Worm (Caenorhabditis elegans) whole organism, L3 larva: ENCODE data around the gene ckk-1.
A peak's percentile ranks its signal among the peaks of the same experiment; 100 is the strongest.

Experiments used
- R02D3.7 ChIP-seq: fragments of 150-350 bp; optimal IDR thresholded peaks from 2 replicates; lab custom pipeline; 2014; ENCODE audit warnings: missing biosample characterization, missing genetic modification characterization
- ZK546.5 ChIP-seq: sonication (generic microtip); optimal IDR thresholded peaks from 2 replicates; lab custom pipeline; 2017; ENCODE audit warnings: missing biosample characterization, missing genetic modification characterization
- aly-2 ChIP-seq: fragments of 150-350 bp; optimal IDR thresholded peaks from 2 replicates; lab custom pipeline; 2014; ENCODE audit warnings: missing biosample characterization, missing genetic modification characterization
- ama-1 ChIP-seq: fragments of 150-350 bp; optimal IDR thresholded peaks from 2 replicates; lab custom pipeline; 2018
- ceh-16 ChIP-seq: sonication (generic microtip); optimal IDR thresholded peaks from 2 replicates; lab custom pipeline; 2017; ENCODE audit warnings: missing biosample characterization, missing genetic modification characterization
- ceh-28 ChIP-seq: fragments of 150-350 bp; optimal IDR thresholded peaks from 2 replicates; lab custom pipeline; 2014; ENCODE audit warnings: missing biosample characterization, missing genetic modification reagents, missing genetic modification characterization
- ceh-82 ChIP-seq: fragments of 150-350 bp; optimal IDR thresholded peaks from 2 replicates; lab custom pipeline; 2014; ENCODE audit warnings: missing biosample characterization, missing genetic modification characterization
- ceh-9 ChIP-seq: sonication (generic microtip); optimal IDR thresholded peaks from 2 replicates; lab custom pipeline; 2018; ENCODE audit warnings: missing biosample characterization, missing genetic modification characterization
- daf-12 ChIP-seq: fragments of 150-350 bp; optimal IDR thresholded peaks from 2 replicates; lab custom pipeline; 2014; ENCODE audit warnings: missing biosample characterization, missing genetic modification reagents, missing genetic modification characterization
- egl-27 ChIP-seq: sonication (generic microtip); optimal IDR thresholded peaks from 4 replicates; lab custom pipeline; 2017; ENCODE audit warnings: missing biosample characterization, missing genetic modification reagents, missing genetic modification characterization
- egl-5 ChIP-seq: fragments of 150-350 bp; optimal IDR thresholded peaks from 2 replicates; lab custom pipeline; 2017; ENCODE audit warnings: missing biosample characterization, missing genetic modification reagents, missing genetic modification characterization, inconsistent platforms
- elt-1 ChIP-seq: fragments of 150-350 bp; optimal IDR thresholded peaks from 2 replicates; lab custom pipeline; 2014; ENCODE audit warnings: missing biosample characterization, missing genetic modification characterization
- elt-2 ChIP-seq: sonication (generic microtip); optimal IDR thresholded peaks from 2 replicates; lab custom pipeline; 2016; ENCODE audit warnings: missing genetic modification reagents, mild to moderate bottlenecking, missing genetic modification characterization, missing compliant biosample characterization
- elt-3 ChIP-seq, 3 experiments: fragments of 150-350 bp in 1 of 3; sonication (generic microtip) in 2 of 3; optimal IDR thresholded peaks; 2 replicates in 2 of 3; 4 replicates in 1 of 3; lab custom pipeline; 2014 to 2017; ENCODE audit warnings: missing biosample characterization in 3 of 3, missing genetic modification characterization in 3 of 3
- eor-1 ChIP-seq, 2 experiments: fragments of 150-350 bp; optimal IDR thresholded peaks; 2 replicates each; lab custom pipeline; 2014 to 2018; ENCODE audit warnings: missing biosample characterization in 2 of 2, missing genetic modification characterization in 2 of 2
- fkh-10 ChIP-seq: sonication (generic microtip); optimal IDR thresholded peaks from 2 replicates; lab custom pipeline; 2017; ENCODE audit warnings: missing biosample characterization, missing genetic modification reagents, missing genetic modification characterization
- fkh-2 ChIP-seq: fragments of 150-350 bp; optimal IDR thresholded peaks from 2 replicates; lab custom pipeline; 2014; ENCODE audit warnings: missing biosample characterization, missing genetic modification reagents, missing genetic modification characterization
- fos-1 ChIP-seq: fragments of 150-350 bp; optimal IDR thresholded peaks from 2 replicates; lab custom pipeline; 2014; ENCODE audit warnings: missing biosample characterization, missing genetic modification characterization
- hmg-11 ChIP-seq: sonication (generic microtip); optimal IDR thresholded peaks from 2 replicates; lab custom pipeline; 2016; ENCODE audit warnings: missing genetic modification characterization, missing compliant biosample characterization
- jun-1 ChIP-seq: fragments of 150-350 bp; optimal IDR thresholded peaks from 2 replicates; lab custom pipeline; 2014; ENCODE audit warnings: missing biosample characterization, missing genetic modification reagents, missing genetic modification characterization
- lin-15B ChIP-seq: fragments of 150-350 bp; optimal IDR thresholded peaks from 2 replicates; lab custom pipeline; 2014; ENCODE audit warnings: missing biosample characterization, missing genetic modification characterization
- lin-39 ChIP-seq: fragments of 150-350 bp; optimal IDR thresholded peaks from 2 replicates; lab custom pipeline; 2018; ENCODE audit warnings: missing biosample characterization, missing genetic modification reagents, missing genetic modification characterization
- lsy-12 ChIP-seq: sonication (generic microtip); optimal IDR thresholded peaks from 2 replicates; lab custom pipeline; 2016; ENCODE audit warnings: mild to moderate bottlenecking, missing genetic modification characterization, missing compliant biosample characterization
- mdl-1 ChIP-seq: fragments of 150-350 bp; optimal IDR thresholded peaks from 2 replicates; lab custom pipeline; 2014; ENCODE audit warnings: missing biosample characterization, missing genetic modification characterization
- mml-1 ChIP-seq: fragments of 150-350 bp; sonication (generic microtip); optimal IDR thresholded peaks from 3 replicates; lab custom pipeline; 2014; ENCODE audit warnings: missing biosample characterization, missing genetic modification characterization
- nfya-1 ChIP-seq: sonication (generic microtip); optimal IDR thresholded peaks from 2 replicates; lab custom pipeline; 2017; ENCODE audit warnings: missing genetic modification characterization, mild to moderate bottlenecking, missing compliant biosample characterization, antibody characterized with exemption, moderate library complexity; ENCODE audit not compliant: insufficient read depth
- nhr-11 ChIP-seq: fragments of 150-350 bp; optimal IDR thresholded peaks from 2 replicates; lab custom pipeline; 2014; ENCODE audit warnings: missing biosample characterization, missing genetic modification characterization
- nhr-12 ChIP-seq: fragments of 150-350 bp; optimal IDR thresholded peaks from 2 replicates; lab custom pipeline; 2014; ENCODE audit warnings: missing biosample characterization, missing genetic modification characterization
- nhr-23 ChIP-seq: fragments of 150-350 bp; optimal IDR thresholded peaks from 2 replicates; lab custom pipeline; 2014; ENCODE audit warnings: missing biosample characterization, missing genetic modification reagents, missing genetic modification characterization
- nhr-237 ChIP-seq: fragments of 150-350 bp; optimal IDR thresholded peaks from 2 replicates; lab custom pipeline; 2014; ENCODE audit warnings: missing biosample characterization, missing genetic modification characterization
- nhr-25 ChIP-seq: sonication (generic microtip); optimal IDR thresholded peaks from 2 replicates; lab custom pipeline; 2017; ENCODE audit warnings: missing biosample characterization, missing genetic modification characterization
- nhr-28 ChIP-seq: fragments of 150-350 bp; optimal IDR thresholded peaks from 2 replicates; lab custom pipeline; 2014; ENCODE audit warnings: missing biosample characterization, missing genetic modification characterization
- nhr-43 ChIP-seq: sonication (generic microtip); optimal IDR thresholded peaks from 2 replicates; lab custom pipeline; 2016; ENCODE audit warnings: mild to moderate bottlenecking, missing genetic modification characterization, missing compliant biosample characterization; ENCODE audit not compliant: poor library complexity, severe bottlenecking
- nhr-67 ChIP-seq: fragments of 150-350 bp; optimal IDR thresholded peaks from 2 replicates; lab custom pipeline; 2014; ENCODE audit warnings: missing biosample characterization, missing genetic modification characterization
- nhr-76 ChIP-seq: fragments of 150-350 bp; sonication (generic microtip); optimal IDR thresholded peaks from 5 replicates; lab custom pipeline; 2014; ENCODE audit warnings: missing biosample characterization, missing genetic modification characterization
- nhr-77 ChIP-seq: fragments of 150-350 bp; optimal IDR thresholded peaks from 2 replicates; lab custom pipeline; 2014; ENCODE audit warnings: missing biosample characterization, missing genetic modification characterization
- pha-4 ChIP-seq: fragments of 150-350 bp; optimal IDR thresholded peaks from 2 replicates; lab custom pipeline; 2014; ENCODE audit warnings: missing biosample characterization, missing genetic modification reagents, missing genetic modification characterization
- pqm-1 ChIP-seq: fragments of 150-350 bp; optimal IDR thresholded peaks from 2 replicates; lab custom pipeline; 2017; ENCODE audit warnings: missing biosample characterization, missing genetic modification characterization, inconsistent platforms
- sea-2 ChIP-seq: fragments of 150-350 bp; sonication (generic microtip); optimal IDR thresholded peaks from 4 replicates; lab custom pipeline; 2014; ENCODE audit warnings: missing biosample characterization, missing genetic modification reagents, missing genetic modification characterization
- skn-1 ChIP-seq: fragments of 150-350 bp; optimal IDR thresholded peaks from 2 replicates; lab custom pipeline; 2014; ENCODE audit warnings: missing biosample characterization, missing genetic modification characterization
- snpc-4 ChIP-seq: fragments of 150-350 bp; optimal IDR thresholded peaks from 2 replicates; lab custom pipeline; 2014; ENCODE audit warnings: missing biosample characterization, missing genetic modification characterization
- tbx-2 ChIP-seq: sonication (generic microtip); optimal IDR thresholded peaks from 2 replicates; lab custom pipeline; 2016; ENCODE audit warnings: mild to moderate bottlenecking, missing genetic modification characterization, missing compliant biosample characterization
- unc-39 ChIP-seq: sonication (generic microtip); optimal IDR thresholded peaks from 4 replicates; lab custom pipeline; 2017; ENCODE audit warnings: missing biosample characterization, missing genetic modification characterization
- unc-62 ChIP-seq: fragments of 150-350 bp; sonication (generic microtip); optimal IDR thresholded peaks from 4 replicates; lab custom pipeline; 2014; ENCODE audit warnings: missing biosample characterization, missing genetic modification reagents, missing genetic modification characterization
- zag-1 ChIP-seq: fragments of 150-350 bp; optimal IDR thresholded peaks from 2 replicates; lab custom pipeline; 2014; ENCODE audit warnings: missing biosample characterization, missing genetic modification characterization
- ztf-11 ChIP-seq: fragments of 150-350 bp; optimal IDR thresholded peaks from 2 replicates; lab custom pipeline; 2014; ENCODE audit warnings: missing biosample characterization, missing genetic modification characterization
- ztf-4 ChIP-seq: fragments of 150-350 bp; optimal IDR thresholded peaks from 2 replicates; lab custom pipeline; 2014; ENCODE audit warnings: missing biosample characterization, missing genetic modification characterization

Gene ckk-1

DNA sequence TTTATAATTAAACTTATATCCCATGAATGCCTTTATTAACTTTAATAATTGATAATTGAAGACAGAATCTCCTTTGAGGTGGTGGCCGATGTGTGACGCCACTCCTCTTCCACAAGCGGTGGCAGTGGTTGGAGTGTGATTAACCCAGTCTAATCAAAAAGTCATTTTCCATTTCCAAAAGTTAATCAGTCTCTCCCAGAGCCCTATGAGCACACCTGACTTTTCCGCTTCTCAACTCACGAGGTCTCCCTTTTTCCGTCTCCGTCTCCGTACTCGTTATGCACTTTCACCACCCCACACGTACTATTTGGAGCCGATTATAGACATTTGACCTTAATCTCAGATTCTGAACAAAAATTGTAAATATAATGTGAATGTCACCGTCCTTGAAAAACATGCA is 7.4 kb downstream of the ckk-1 start:
- TF ChIP-seq jun-1 (tag; lab: Kevin White, UChicago) (no peak), nhr-76 (tag; lab: Kevin White, UChicago) (no peak), aly-2 (tag; lab: Kevin White, UChicago) (no peak), elt-1 (tag; lab: Kevin White, UChicago) (no peak), elt-3 (tag; optimal IDR thresholded peaks at IDR 0.05; lab: Kevin White, UChicago) (no peak), nhr-237 (tag; lab: Kevin White, UChicago) (no peak), hmg-11 (tag; lab: Kevin White, UChicago) (no peak), mdl-1 (tag; lab: Kevin White, UChicago) (no peak), tbx-2 (tag; lab: Kevin White, UChicago) (no peak), ama-1 (no peak), ceh-82 (tag; lab: Kevin White, UChicago) (no peak), nhr-28 (tag; lab: Kevin White, UChicago) (no peak)

DNA sequence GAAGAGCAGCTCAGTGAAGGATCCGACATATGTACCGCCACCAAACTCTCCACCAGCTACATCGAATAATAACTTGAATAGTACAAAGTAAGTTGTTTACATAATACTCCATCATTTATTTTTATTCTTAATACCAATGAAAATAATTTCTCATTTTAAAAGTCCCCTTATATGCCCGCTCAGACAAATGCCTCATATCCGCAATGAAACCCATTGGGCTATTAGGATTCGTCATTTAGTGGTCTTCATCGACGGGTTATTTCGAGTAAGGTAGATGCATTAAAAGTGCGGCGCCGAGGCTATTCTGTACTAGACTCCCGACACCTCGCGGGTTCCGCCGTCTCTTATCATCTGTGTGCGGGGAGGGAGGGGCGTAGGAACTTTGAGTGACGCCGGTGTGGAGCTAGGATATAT is 18.4 kb downstream of the ckk-1 start:
- TF ChIP-seq nfya-1 (tag; lab: Kevin White, UChicago) (peak; percentile 19), mdl-1 (tag; lab: Kevin White, UChicago) (no peak), daf-12 (tag; lab: Kevin White, UChicago) (no peak), jun-1 (tag; lab: Kevin White, UChicago) (no peak), elt-1 (tag; lab: Kevin White, UChicago) (no peak), eor-1 (tag; optimal IDR thresholded peaks at IDR 0.05; lab: Kevin White, UChicago) (no peak), ceh-28 (tag; lab: Kevin White, UChicago) (no peak), nhr-28 (tag; lab: Kevin White, UChicago) (no peak), unc-62 (GFP tag; lab: Kevin White, UChicago) (no peak), nhr-12 (tag; lab: Kevin White, UChicago) (no peak), ZK546.5 (no peak), hmg-11 (tag; lab: Kevin White, UChicago) (peak; percentile 13), skn-1 (tag; lab: Kevin White, UChicago) (no peak), fkh-2 (tag; lab: Kevin White, UChicago) (no peak), egl-27 (no peak), lin-39 (no peak), lin-15B (tag; lab: Kevin White, UChicago) (peak; percentile 17), lsy-12 (tag; lab: Kevin White, UChicago) (peak; percentile 71), tbx-2 (tag; lab: Kevin White, UChicago) (no peak), nhr-23 (tag; lab: Kevin White, UChicago) (peak; percentile 27), fkh-10 (GFP tag; lab: Kevin White, UChicago) (no peak), zag-1 (tag; lab: Kevin White, UChicago) (no peak), R02D3.7 (peak; percentile 1), nhr-11 (tag; lab: Kevin White, UChicago) (no peak), pha-4 (peak; percentile 25), ceh-82 (tag; lab: Kevin White, UChicago) (no peak), nhr-25 (tag; lab: Kevin White, UChicago) (peak; percentile 43), elt-2 (peak; percentile 31), nhr-67 (tag; lab: Kevin White, UChicago) (no peak), nhr-76 (tag; lab: Kevin White, UChicago) (no peak), sea-2 (GFP tag; lab: Kevin White, UChicago) (no peak), ceh-9 (no peak), nhr-237 (tag; lab: Kevin White, UChicago) (no peak), ama-1 (peak; percentile 81), fos-1 (tag; lab: Kevin White, UChicago) (no peak), ztf-11 (tag; lab: Kevin White, UChicago) (no peak), nhr-77 (no peak), ceh-16 (no peak), aly-2 (tag; lab: Kevin White, UChicago) (no peak), pqm-1 (tag; lab: Kevin White, UChicago) (peak; percentile 49), mml-1 (no peak), unc-39 (tag; lab: Kevin White, UChicago) (no peak), ztf-4 (tag; lab: Kevin White, UChicago) (no peak), snpc-4 (tag; lab: Kevin White, UChicago) (peak; percentile 97), nhr-43 (tag; lab: Kevin White, UChicago) (peak; percentile 62), elt-3 (tag; optimal IDR thresholded peaks at IDR 0.05; lab: Kevin White, UChicago) (no peak), egl-5 (tag; lab: Kevin White, UChicago) (no peak)
